Fruit fly (Drosophila melanogaster): Measurements from ENCODE around the gene Keap1.

Keap1 gene

DNA sequence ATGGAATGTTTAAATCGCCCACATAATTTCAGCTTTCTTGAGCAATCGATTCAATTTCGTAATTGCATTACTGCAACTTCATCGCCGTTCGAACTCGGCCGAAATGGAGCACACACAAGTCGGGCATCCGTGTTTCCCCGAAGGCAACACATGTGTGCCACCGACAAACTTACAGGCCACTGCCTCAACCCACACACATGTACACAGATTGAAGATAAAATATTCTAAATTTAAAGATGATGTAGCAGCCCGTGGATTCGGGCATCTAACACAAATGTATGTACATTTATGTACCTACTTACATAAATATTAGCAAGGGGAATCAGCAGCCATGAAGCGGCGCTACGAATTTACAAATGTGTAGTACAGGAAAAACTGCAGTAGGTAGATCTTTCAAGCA lies 13.7 kb downstream of the Keap1 start:
- TF ChIP-seq pan (optimal IDR thresholded peaks at IDR 0.05) (no peak), brk (GFP tag; optimal IDR thresholded peaks at IDR 0.05) (no peak), Vsx2 (GFP tag; optimal IDR thresholded peaks at IDR 0.05; ENCODE audit: partially characterized antibody) (no peak), foxo (GFP tag; optimal IDR thresholded peaks at IDR 0.05) (no peak), dmrt93B (GFP tag; optimal IDR thresholded peaks at IDR 0.05) (no peak)

DNA sequence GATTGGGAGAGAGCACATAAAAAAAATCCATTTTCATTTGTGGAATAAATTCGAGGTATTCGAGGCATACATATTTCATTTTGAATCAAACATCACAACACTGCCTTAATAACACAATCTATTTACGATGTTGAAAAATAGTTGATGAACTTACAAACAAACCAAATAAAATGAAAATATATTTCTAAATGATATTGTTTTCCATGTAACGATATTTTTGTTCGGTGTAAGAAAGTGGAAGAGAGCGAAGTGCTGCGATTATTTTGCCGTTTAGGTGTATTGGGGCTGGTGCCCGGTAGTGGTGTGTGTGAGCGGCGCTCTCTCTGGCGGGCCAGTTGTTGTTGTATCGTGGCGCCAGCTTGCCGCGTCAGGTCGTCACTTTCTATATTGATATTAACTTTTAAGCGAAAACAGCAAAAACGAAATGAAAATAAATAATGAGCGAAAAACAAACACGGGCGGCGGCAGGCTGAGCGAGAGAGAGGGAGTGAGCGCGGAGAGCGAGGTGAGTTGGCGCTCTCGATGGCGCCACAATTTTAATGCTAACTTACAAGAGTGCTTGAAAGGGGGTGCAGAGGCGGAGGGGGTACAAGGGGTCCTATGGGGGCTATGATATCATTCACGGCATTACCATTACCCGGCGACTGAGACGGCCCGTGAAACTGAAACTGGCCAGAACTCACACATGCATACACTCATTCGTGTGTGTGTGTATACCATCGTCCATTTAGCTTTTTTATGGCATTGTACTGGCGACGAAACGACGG lies 14.5 kb downstream of the Keap1 start:
- TF ChIP-seq CG9705 (GFP tag; optimal IDR thresholded peaks at IDR 0.05) (peak; percentile 77), fru (GFP tag; optimal IDR thresholded peaks at IDR 0.05) (peak; percentile 98), tai (GFP tag; optimal IDR thresholded peaks at IDR 0.05) (peak; percentile 82), Mio (GFP tag; optimal IDR thresholded peaks at IDR 0.05) (peak; percentile 61), pan (optimal IDR thresholded peaks at IDR 0.05) (no peak), GATAd (GFP tag; optimal IDR thresholded peaks at IDR 0.05) (peak; percentile 46), HLH106 (tag; optimal IDR thresholded peaks at IDR 0.05) (peak; percentile 94), Rel (GFP tag; optimal IDR thresholded peaks at IDR 0.05) (peak; percentile 92), Rel (tag; optimal IDR thresholded peaks at IDR 0.05) (peak; percentile 71), usp (GFP tag; optimal IDR thresholded peaks at IDR 0.05) (no peak), Hr83 (GFP tag; optimal IDR thresholded peaks at IDR 0.05; ENCODE audit: poor library complexity, severe bottlenecking) (peak; percentile 80), Vsx2 (GFP tag; optimal IDR thresholded peaks at IDR 0.05; ENCODE audit: partially characterized antibody) (peak; percentile 62), dl (GFP tag; optimal IDR thresholded peaks at IDR 0.05; ENCODE audit: insufficient read depth in 1 of 2, partially characterized antibody in 2 of 2) (peak; percentile 74 to 90), OdsH (GFP tag; optimal IDR thresholded peaks at IDR 0.05) (peak; percentile 97), brk (GFP tag; optimal IDR thresholded peaks at IDR 0.05) (peak; percentile 96), foxo (GFP tag; optimal IDR thresholded peaks at IDR 0.05) (peak; percentile 89 to 97), ey (GFP tag; optimal IDR thresholded peaks at IDR 0.05) (peak; percentile 98), sv (GFP tag; optimal IDR thresholded peaks at IDR 0.05) (peak; percentile 90), N (GFP tag; optimal IDR thresholded peaks at IDR 0.05) (no peak), CG32264 (GFP tag; optimal IDR thresholded peaks at IDR 0.05) (peak; percentile 86), dmrt93B (GFP tag; optimal IDR thresholded peaks at IDR 0.05) (peak; percentile 84), Abd-B (GFP tag; optimal IDR thresholded peaks at IDR 0.05) (no peak), Hnf4 (GFP tag; optimal IDR thresholded peaks at IDR 0.05) (peak; percentile 91), sage (GFP tag; optimal IDR thresholded peaks at IDR 0.05) (peak; percentile 94), Dif (GFP tag; optimal IDR thresholded peaks at IDR 0.05; ENCODE audit: partially characterized antibody) (peak; percentile 90), lola (GFP tag; optimal IDR thresholded peaks at IDR 0.05) (no peak), woc (GFP tag; optimal IDR thresholded peaks at IDR 0.05) (peak; percentile 97), rgr (GFP tag; optimal IDR thresholded peaks at IDR 0.05) (peak; percentile 95), dsf (GFP tag; optimal IDR thresholded peaks at IDR 0.05; ENCODE audit: borderline replicate concordance) (peak; percentile 73), psq (GFP tag; optimal IDR thresholded peaks at IDR 0.05) (peak; percentile 95), Myc (optimal IDR thresholded peaks at IDR 0.05) (no peak), h (GFP tag; optimal IDR thresholded peaks at IDR 0.05) (peak; percentile 98), Dfd (GFP tag; optimal IDR thresholded peaks at IDR 0.05) (no peak), CrebA (GFP tag; optimal IDR thresholded peaks at IDR 0.05; ENCODE audit: borderline replicate concordance) (no peak), Hr78 (GFP tag; optimal IDR thresholded peaks at IDR 0.05) (no peak), Jra (GFP tag; optimal IDR thresholded peaks at IDR 0.05) (peak; percentile 76), jim (GFP tag; optimal IDR thresholded peaks at IDR 0.05) (peak; percentile 14), br (GFP tag; optimal IDR thresholded peaks at IDR 0.05) (peak; percentile 98), Sp1 (GFP tag; optimal IDR thresholded peaks at IDR 0.05) (peak; percentile 95)
